Worm (Caenorhabditis elegans) whole organism, L4 larva: ENCODE measurements around the gene htas-1.

ENCODE experiments used
- F44E2.7 ChIP-seq: fragments of 200-800 bp; sonication (Bioruptor generic); IDR thresholded peaks from 2 replicates; pipeline ENCODE4 v2.1.2; 2022; ENCODE audit warnings: missing genetic modification characterization, missing compliant biosample characterization
- R02D3.7 ChIP-seq: fragments of 150-350 bp; sonication (generic microtip); optimal IDR thresholded peaks from 3 replicates; lab custom pipeline; 2014; ENCODE audit warnings: missing biosample characterization, missing genetic modification characterization
- T20F7.1 ChIP-seq: fragments of 200-800 bp; sonication (Bioruptor generic); optimal IDR thresholded peaks from 2 replicates; lab custom pipeline; 2018; ENCODE audit warnings: mild to moderate bottlenecking, missing genetic modification characterization, missing compliant biosample characterization
- T26A8.4 ChIP-seq: fragments of 200-800 bp; sonication (Bioruptor generic); IDR thresholded peaks from 2 replicates; pipeline ENCODE4 v1.3.6; 2022; ENCODE audit warnings: missing genetic modification characterization, missing compliant biosample characterization
- Y48G9A.11 ChIP-seq: fragments of 200-800 bp; sonication (Bioruptor generic); IDR thresholded peaks from 2 replicates; pipeline ENCODE4 v1.3.6; 2022; ENCODE audit warnings: missing genetic modification reagents, missing genetic modification characterization, missing compliant biosample characterization
- aha-1 ChIP-seq: fragments of 150-350 bp; peaks from one replicate; lab custom pipeline; 2014; ENCODE audit warnings: missing biosample characterization, missing genetic modification characterization
- aly-2 ChIP-seq: sonication (generic microtip); optimal IDR thresholded peaks from 2 replicates; lab custom pipeline; 2018; ENCODE audit warnings: missing biosample characterization, missing genetic modification characterization
- arid-1 ChIP-seq: fragments of 200-800 bp; sonication (Bioruptor generic); conservative IDR thresholded peaks from 2 replicates; pipeline ENCODE4 v1.3.6; 2022; ENCODE audit warnings: missing genetic modification reagents, missing genetic modification characterization, missing compliant biosample characterization
- ceh-82 ChIP-seq: sonication (generic microtip); optimal IDR thresholded peaks from 2 replicates; lab custom pipeline; 2017; ENCODE audit warnings: missing biosample characterization, missing genetic modification characterization
- ces-1 ChIP-seq: fragments of 150-350 bp; sonication (generic microtip); optimal IDR thresholded peaks from 4 replicates; lab custom pipeline; 2014; ENCODE audit warnings: missing biosample characterization, missing genetic modification reagents, missing genetic modification characterization
- dmd-8 ChIP-seq: fragments of 200-800 bp; sonication (Bioruptor generic); IDR thresholded peaks from 2 replicates; pipeline ENCODE4 v1.3.6; 2022; ENCODE audit warnings: missing genetic modification characterization, missing compliant biosample characterization
- egl-27 ChIP-seq: sonication (generic microtip); optimal IDR thresholded peaks from 3 replicates; lab custom pipeline; 2017; ENCODE audit warnings: missing biosample characterization, missing genetic modification reagents, missing genetic modification characterization
- egl-43 ChIP-seq: fragments of 200-800 bp; sonication (Bioruptor generic); IDR thresholded peaks from 2 replicates; pipeline ENCODE4 v1.3.6; 2022; ENCODE audit warnings: missing genetic modification reagents, missing genetic modification characterization, missing compliant biosample characterization
- hif-1 ChIP-seq, 2 experiments: sonication (generic microtip); optimal IDR thresholded peaks; 2 replicates each; lab custom pipeline; 2016 to 2017; ENCODE audit warnings: missing compliant biosample characterization in 2 of 2, missing genetic modification characterization in 2 of 2, missing genetic modification reagents in 2 of 2, missing genotype in 2 of 2, mild to moderate bottlenecking in 1 of 2
- hmg-1.1 ChIP-seq: fragments of 200-800 bp; sonication (Bioruptor generic); IDR thresholded peaks from 2 replicates; pipeline ENCODE4 v1.3.6; 2022; ENCODE audit warnings: missing genetic modification reagents, missing genetic modification characterization, missing compliant biosample characterization
- lin-1 ChIP-seq: fragments of 200-800 bp; sonication (Bioruptor generic); IDR thresholded peaks from 2 replicates; pipeline ENCODE4 v1.3.6; 2022; ENCODE audit warnings: missing genetic modification reagents, missing genetic modification characterization, missing compliant biosample characterization
- lin-15B ChIP-seq: fragments of 150-350 bp; sonication (generic microtip); optimal IDR thresholded peaks from 3 replicates; lab custom pipeline; 2014; ENCODE audit warnings: missing biosample characterization, missing genetic modification characterization
- lin-29 ChIP-seq: fragments of 200-800 bp; sonication (Bioruptor generic); IDR thresholded peaks from 2 replicates; pipeline ENCODE4 v1.3.6; 2022; ENCODE audit warnings: missing genetic modification reagents, missing genetic modification characterization, missing compliant biosample characterization
- lin-39 ChIP-seq: fragments of 150-350 bp; optimal IDR thresholded peaks from 2 replicates; lab custom pipeline; 2014; ENCODE audit warnings: missing biosample characterization, missing genetic modification reagents, missing genetic modification characterization
- madf-5 ChIP-seq, 2 experiments: fragments of 200-800 bp; sonication (Bioruptor generic); IDR thresholded peaks; 2 replicates each; pipeline ENCODE4 v1.3.6; 2022; ENCODE audit warnings: missing compliant biosample characterization in 2 of 2, missing genetic modification characterization in 2 of 2
- mdl-1 ChIP-seq, 2 experiments: fragments of 150-350 bp in 1 of 2; sonication (generic microtip) in 1 of 2; optimal IDR thresholded peaks; 2 replicates each; lab custom pipeline; 2014 to 2017; ENCODE audit warnings: missing biosample characterization in 2 of 2, missing genetic modification characterization in 2 of 2
- nhr-11 ChIP-seq: fragments of 150-350 bp; optimal IDR thresholded peaks from 2 replicates; lab custom pipeline; 2014; ENCODE audit warnings: missing biosample characterization, missing genetic modification characterization
- nhr-111 ChIP-seq: fragments of 200-800 bp; sonication (Bioruptor generic); optimal IDR thresholded peaks from 2 replicates; lab custom pipeline; 2018; ENCODE audit warnings: mild to moderate bottlenecking, missing genetic modification characterization, missing compliant biosample characterization
- nhr-41 ChIP-seq: fragments of 200-800 bp; sonication (Bioruptor generic); IDR thresholded peaks from 2 replicates; pipeline ENCODE4 v1.3.6; 2022; ENCODE audit warnings: missing genetic modification reagents, missing genetic modification characterization, missing compliant biosample characterization
- nhr-42 ChIP-seq: fragments of 200-800 bp; sonication (Bioruptor generic); IDR thresholded peaks from 2 replicates; pipeline ENCODE4 v1.3.6; 2022; ENCODE audit warnings: missing genetic modification characterization, missing compliant biosample characterization
- nhr-48 ChIP-seq: sonication (generic microtip); optimal IDR thresholded peaks from 2 replicates; lab custom pipeline; 2016; ENCODE audit warnings: mild to moderate bottlenecking, missing genetic modification characterization, missing compliant biosample characterization
- pqm-1 ChIP-seq: sonication (generic microtip); optimal IDR thresholded peaks from 2 replicates; lab custom pipeline; 2017; ENCODE audit warnings: missing biosample characterization, missing genetic modification characterization
- saeg-2 ChIP-seq: fragments of 200-800 bp; sonication (Bioruptor generic); IDR thresholded peaks from 2 replicates; pipeline ENCODE4 v1.3.6; 2022; ENCODE audit warnings: missing genetic modification reagents, missing genetic modification characterization, missing compliant biosample characterization
- skn-1 ChIP-seq: fragments of 150-350 bp; optimal IDR thresholded peaks from 2 replicates; lab custom pipeline; 2014; ENCODE audit warnings: missing biosample characterization, missing genetic modification characterization
- snpc-1.2 ChIP-seq: fragments of 200-800 bp; sonication (Bioruptor generic); IDR thresholded peaks from 2 replicates; pipeline ENCODE4 v1.3.6; 2022; ENCODE audit warnings: missing genetic modification reagents, missing genetic modification characterization, missing compliant biosample characterization
- spr-3 ChIP-seq: fragments of 200-800 bp; sonication (Bioruptor generic); optimal IDR thresholded peaks from 2 replicates; lab custom pipeline; 2018; ENCODE audit warnings: mild to moderate bottlenecking, missing genetic modification characterization, missing compliant biosample characterization
- unc-62 ChIP-seq, 3 experiments: fragments of 150-350 bp in 1 of 3; sonication (generic microtip); optimal IDR thresholded peaks in 2 of 3; peaks in 1 of 3; 1 replicate in 1 of 3; 2 replicates in 2 of 3; lab custom pipeline; 2014 to 2017; ENCODE audit warnings: missing biosample characterization in 3 of 3, missing genetic modification characterization in 3 of 3, missing genetic modification reagents in 3 of 3, missing genotype in 1 of 3
- ztf-7 ChIP-seq: fragments of 150-350 bp; optimal IDR thresholded peaks from 2 replicates; lab custom pipeline; 2014; ENCODE audit warnings: missing biosample characterization, missing genetic modification characterization

htas-1 gene

ce11 chrIV:9683433-9683832 lies at the start of gene htas-1, which contains the start of gene ZK1251.3:
TSS of gene htas-1 (minus strand) at chrIV:9683533.
TSS of gene ZK1251.3 (plus strand) at chrIV:9683658.
- no peak for TF ChIP-seq nhr-48 (tag; lab: Kevin White, UChicago)
- no peak for TF ChIP-seq hif-1 (tag; optimal IDR thresholded peaks at IDR 0.05; lab: Kevin White, UChicago)
- TF ChIP-seq lin-39 (tag; lab: Kevin White, UChicago): no peak
- TF ChIP-seq lin-1 (GFP tag; lab: Robert Waterston, UW): no peak
- TF ChIP-seq hmg-1.1: no peak
- no peak for TF ChIP-seq skn-1

DNA sequence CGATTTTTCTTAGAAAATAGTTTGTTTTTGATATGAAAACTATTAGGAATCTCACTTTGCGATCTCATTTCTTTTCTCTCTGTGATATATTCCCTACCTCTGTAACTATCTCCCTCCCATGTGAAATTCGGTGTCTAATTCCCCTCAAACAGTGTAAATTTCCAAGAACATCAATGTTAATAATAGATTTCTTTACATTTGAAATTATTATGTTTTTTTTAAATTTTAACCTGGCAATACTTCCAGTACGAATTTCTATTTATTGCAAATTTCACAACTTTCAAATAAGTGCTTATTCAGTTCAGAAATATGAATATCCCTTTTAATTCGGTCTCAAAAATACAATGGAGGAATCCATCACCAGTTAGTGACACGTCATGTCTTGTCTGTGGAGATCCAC lies 45.0 kb upstream of the htas-1 start, which contains the start of gene nhr-100:
TSS of gene nhr-100 (plus strand) at position 301 of the 400 bp plus-strand sequence.
- TF ChIP-seq F44E2.7 (no peak), saeg-2 (GFP tag; lab: Robert Waterston, UW) (no peak)

- TF ChIP-seq unc-62 (GFP tag; optimal IDR thresholded peaks at IDR 0.05 in 1 of 2; lab: Kevin White, UChicago) (peak in 1 of 2 experiments; percentile 91), unc-62 (tag; optimal IDR thresholded peaks at IDR 0.05; lab: Kevin White, UChicago) (no peak), T20F7.1 (no peak)
Measured at ce11 chrIV:9727217-9727616, 43.9 kb upstream of the htas-1 start.

DNA sequence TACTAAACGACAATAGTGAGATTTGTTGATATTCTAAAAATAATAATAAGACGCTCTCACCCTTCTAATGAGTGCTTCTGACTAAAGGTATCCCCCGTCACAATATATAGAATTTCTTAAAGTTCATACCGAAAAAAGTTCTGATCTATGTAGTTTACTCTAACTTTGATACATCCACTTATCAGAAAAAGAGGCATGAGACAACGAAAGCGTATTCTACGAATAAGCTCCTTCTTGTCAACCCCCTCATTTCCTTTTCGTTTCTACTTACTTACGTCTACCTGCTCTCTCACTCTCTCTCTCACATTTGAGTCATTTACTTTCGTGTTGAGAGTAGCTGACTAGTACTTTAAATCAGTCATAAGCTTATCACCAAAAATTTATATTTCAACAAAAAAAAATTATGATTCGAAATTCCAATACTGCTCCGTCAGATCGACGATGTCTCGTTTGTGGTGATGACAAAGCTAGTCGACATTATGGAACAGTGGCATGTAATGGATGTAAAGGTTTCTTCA lies 42.2 kb upstream of the htas-1 start:
- TF ChIP-seq aha-1 (tag; lab: Kevin White, UChicago) (peak; percentile 80), nhr-11 (tag; lab: Kevin White, UChicago) (peak; percentile 38), snpc-1.2 (GFP tag; lab: Robert Waterston, UW) (no peak), unc-62 (GFP tag; optimal IDR thresholded peaks at IDR 0.05 in 1 of 2; lab: Kevin White, UChicago) (peak in 1 of 2 experiments; percentile 63), unc-62 (tag; optimal IDR thresholded peaks at IDR 0.05; lab: Kevin White, UChicago) (no peak)

DNA sequence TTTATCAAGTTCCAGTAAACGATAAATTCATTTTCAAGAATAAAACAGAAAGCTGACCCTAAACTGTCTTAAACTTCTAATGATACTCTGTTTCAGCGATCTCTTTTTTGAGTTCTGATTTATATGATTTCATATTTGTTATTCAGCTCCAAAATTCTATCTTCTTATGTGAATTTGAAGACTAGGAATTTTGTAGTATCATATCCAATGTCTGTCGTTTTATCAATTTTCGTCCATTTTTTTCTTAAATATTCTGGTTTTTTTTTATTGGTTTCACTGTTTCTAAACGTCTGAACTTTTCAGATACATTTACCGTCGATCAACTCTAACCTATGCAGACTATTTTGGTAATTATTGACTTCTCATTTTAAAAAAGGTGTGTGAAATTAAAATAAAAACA lies 41.6 kb upstream of the htas-1 start, which contains the start of the genes nhr-138 and C28D4.18:
TSS of gene nhr-138 (plus strand) at position 304 of the 400 bp plus-strand sequence.
TSS of gene C28D4.18 (plus strand) at position 333 of the 400 bp plus-strand sequence.
- TF ChIP-seq aha-1 (tag; lab: Kevin White, UChicago) (peak; percentile 95), R02D3.7 (tag; lab: Kevin White, UChicago) (no peak)

- TF ChIP-seq lin-29 (GFP tag; lab: Robert Waterston, UW) (no peak), egl-27 (tag; lab: Kevin White, UChicago) (no peak), ceh-82 (no peak), dmd-8 (GFP tag; lab: Robert Waterston, UW) (no peak), spr-3 (GFP tag; lab: Kevin White, UChicago) (no peak), T26A8.4 (GFP tag; lab: Robert Waterston, UW) (no peak), ztf-7 (tag; lab: Kevin White, UChicago) (no peak), Y48G9A.11 (GFP tag; lab: Robert Waterston, UW) (no peak), nhr-41 (GFP tag; lab: Robert Waterston, UW) (no peak), aly-2 (no peak), lin-15B (no peak), arid-1 (GFP tag; lab: Robert Waterston, UW) (no peak), nhr-111 (GFP tag; lab: Kevin White, UChicago) (no peak), mdl-1 (tag; optimal IDR thresholded peaks at IDR 0.05; lab: Kevin White, UChicago) (no peak), ces-1 (no peak), egl-43 (no peak), aha-1 (tag; lab: Kevin White, UChicago) (no peak), pqm-1 (tag; lab: Kevin White, UChicago) (no peak), nhr-42 (GFP tag; lab: Robert Waterston, UW) (no peak), madf-5 (GFP tag; IDR thresholded peaks at IDR 0.05; lab: Robert Waterston, UW) (no peak)
Measured at ce11 chrIV:9723185-9723584, 39.9 kb upstream of the htas-1 start.
